Fruit fly (Drosophila melanogaster): Measurements from ENCODE around the gene Diap1.

The Diap1 gene

DNA sequence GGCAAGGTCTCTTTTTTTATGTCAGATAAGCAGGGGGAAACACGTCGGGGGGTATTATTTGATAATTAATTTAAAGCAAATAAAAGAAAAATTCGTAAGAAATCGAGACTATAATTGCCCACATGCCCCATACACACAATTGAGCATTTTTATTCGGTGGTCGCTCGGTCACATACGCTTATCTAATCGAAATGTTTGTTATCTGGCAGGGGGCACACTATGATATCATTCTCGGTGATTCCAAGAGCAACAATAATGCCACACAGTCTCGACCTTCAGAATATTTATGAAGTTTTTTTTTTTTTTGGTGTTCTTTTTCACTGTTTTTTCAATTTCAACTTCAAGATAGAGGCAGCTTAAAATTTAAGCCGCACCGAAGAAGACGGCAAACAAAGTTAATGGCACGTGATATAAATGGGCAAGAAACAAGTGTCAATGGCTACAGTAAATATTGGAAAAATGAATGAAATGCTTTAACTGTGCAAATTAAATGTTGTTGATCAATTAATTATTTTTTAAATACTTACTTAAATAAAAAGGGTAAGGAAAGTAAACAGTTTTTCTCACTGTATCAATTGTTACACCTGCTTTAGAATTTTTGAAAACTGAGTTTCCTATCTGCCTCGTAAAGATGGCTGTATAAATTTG is 51.4 kb downstream of the Diap1 start:
- TF ChIP-seq noc (tag; optimal IDR thresholded peaks at IDR 0.05) = peak; percentile 52

DNA sequence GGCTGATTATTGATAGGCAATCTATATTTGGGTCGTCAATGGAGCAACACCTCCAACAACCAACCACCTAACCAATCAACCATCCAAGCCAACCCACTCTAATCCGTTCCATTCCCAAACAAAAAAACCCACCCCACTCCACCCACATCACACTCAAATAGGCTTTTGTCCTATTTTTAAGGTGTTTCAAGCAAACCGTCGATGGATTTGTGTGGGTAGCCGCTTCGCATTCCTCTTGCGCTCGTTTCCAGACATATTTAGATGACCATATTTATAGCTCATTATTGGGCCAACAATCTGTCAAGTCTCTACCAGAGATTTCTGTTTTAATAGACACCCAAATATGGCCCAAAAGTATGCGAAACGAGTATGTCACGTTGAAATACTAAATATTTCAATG is 52.6 kb downstream of the Diap1 start:
- TF ChIP-seq noc (tag; optimal IDR thresholded peaks at IDR 0.05) = no peak

DNA sequence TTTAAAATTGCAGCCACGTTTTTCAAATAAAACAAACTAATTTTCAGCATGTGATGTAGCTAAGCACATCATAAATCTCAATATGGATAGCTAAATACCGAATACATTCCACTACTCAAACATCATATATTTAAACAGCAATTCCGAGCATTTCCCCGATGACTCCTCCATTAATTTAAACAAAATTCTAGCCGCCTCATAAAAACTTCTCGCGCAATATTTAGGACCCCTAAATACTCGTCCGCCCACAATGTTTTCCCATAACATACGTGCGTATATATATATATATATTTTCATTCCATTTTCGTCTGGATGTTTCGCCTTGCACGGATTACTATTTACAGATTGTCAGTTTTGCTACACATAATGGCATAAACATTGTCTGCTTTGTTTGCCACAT is 54.8 kb downstream of the Diap1 start:
- no peak for TF ChIP-seq noc (tag; optimal IDR thresholded peaks at IDR 0.05)

All from whole organism, larva.